Worm (Caenorhabditis elegans) whole organism, early embryonic: Measurements from ENCODE around the gene col-126.

ENCODE experiments used
- aly-1 ChIP-seq: sonication (generic microtip); optimal IDR thresholded peaks from 2 replicates; lab custom pipeline; 2016; ENCODE audit warnings: missing genetic modification characterization, missing compliant biosample characterization
- ama-1 ChIP-seq: fragments of 150-350 bp; optimal IDR thresholded peaks from 2 replicates; lab custom pipeline; 2014
- ceh-13 ChIP-seq: fragments of 200-800 bp; sonication (Bioruptor generic); optimal IDR thresholded peaks from 2 replicates; lab custom pipeline; 2018; ENCODE audit warnings: mild to moderate bottlenecking, missing genetic modification characterization, missing compliant biosample characterization
- hmbx-1 ChIP-seq: sonication (generic microtip); optimal IDR thresholded peaks from 2 replicates; lab custom pipeline; 2016; ENCODE audit warnings: mild to moderate bottlenecking, missing genetic modification characterization, missing compliant biosample characterization
- hmg-4 ChIP-seq: fragments of 200-800 bp; sonication (Bioruptor generic); optimal IDR thresholded peaks from 2 replicates; lab custom pipeline; 2018; ENCODE audit warnings: mild to moderate bottlenecking, missing genetic modification characterization, missing compliant biosample characterization
- hnd-1 ChIP-seq: sonication (generic microtip); optimal IDR thresholded peaks from 2 replicates; lab custom pipeline; 2016; ENCODE audit warnings: missing genetic modification characterization, missing compliant biosample characterization
- scrt-1 ChIP-seq: fragments of 200-800 bp; sonication (Bioruptor generic); IDR thresholded peaks from 2 replicates; pipeline ENCODE4 v1.3.6; 2022; ENCODE audit warnings: missing genetic modification characterization, missing compliant biosample characterization
- tra-4 ChIP-seq: sonication (generic microtip); optimal IDR thresholded peaks from 2 replicates; lab custom pipeline; 2017; ENCODE audit warnings: missing genetic modification characterization, missing compliant biosample characterization

DNA sequence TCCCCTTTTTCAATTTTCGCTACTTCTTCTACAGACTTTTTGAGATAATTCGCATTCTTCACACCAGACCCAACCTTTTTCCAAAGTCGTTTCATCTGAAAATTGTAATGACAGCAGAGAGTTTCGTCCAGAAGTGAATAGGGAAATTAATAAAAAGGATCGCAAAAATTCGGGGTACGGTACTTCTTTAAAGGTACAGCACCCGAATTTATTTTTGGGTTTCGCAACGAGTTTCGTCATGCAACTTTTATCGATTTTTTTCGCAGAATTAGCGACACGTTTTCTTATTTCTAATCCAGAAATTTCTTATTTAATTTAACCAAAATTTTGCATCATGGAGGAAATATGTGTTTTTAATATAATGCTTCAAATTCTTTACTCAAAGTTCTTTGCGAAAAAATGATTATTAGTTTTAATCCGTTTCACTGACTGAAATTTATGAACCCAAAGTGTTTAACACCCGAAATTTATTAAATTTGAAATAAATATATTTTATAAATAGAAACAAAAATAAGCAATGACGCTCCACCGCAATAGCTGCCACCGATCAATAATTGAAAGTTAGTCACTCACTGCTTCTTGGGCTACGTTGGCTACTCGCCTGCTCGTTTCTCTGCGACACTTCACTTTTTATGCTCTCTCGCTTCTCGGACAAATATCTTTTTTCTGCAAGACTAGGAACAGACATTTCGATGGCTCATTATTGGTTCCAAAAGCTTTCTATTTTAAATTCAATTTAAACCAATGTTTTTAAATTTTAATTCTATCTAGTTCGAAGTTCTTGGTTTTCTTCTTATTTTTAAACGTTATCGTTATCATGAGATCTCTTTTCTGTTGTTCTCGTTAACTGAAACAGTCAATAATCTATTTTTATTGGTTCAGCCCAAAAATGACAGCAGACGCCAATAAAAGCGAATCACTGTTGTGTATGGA is 35.2 kb downstream of the col-126 start, which contains the start of the genes B0035.15 and dnj-1:
- no peak for TF ChIP-seq ama-1
- TF ChIP-seq aly-1, result no peak
- TF ChIP-seq hnd-1 (tag; lab: Kevin White, UChicago), result no peak
- TF ChIP-seq hmbx-1 (tag; lab: Kevin White, UChicago), result no peak
- no peak for TF ChIP-seq tra-4 (tag; lab: Kevin White, UChicago)
- TF ChIP-seq hmg-4 (GFP tag; lab: Kevin White, UChicago), result no peak
- no peak for TF ChIP-seq scrt-1
- no peak for TF ChIP-seq ceh-13
